Worm (Caenorhabditis elegans) whole organism, L4 larva: ENCODE results near the gene F43G6.16.

Source experiments
- D1046.2 ChIP-seq: fragments of 200-800 bp; sonication (Bioruptor generic); IDR thresholded peaks from 2 replicates; pipeline ENCODE4 v1.3.6; 2022; ENCODE audit warnings: missing genetic modification characterization, missing compliant biosample characterization
- F26F4.8 ChIP-seq: fragments of 200-800 bp; sonication (Bioruptor generic); conservative IDR thresholded peaks from 2 replicates; pipeline ENCODE4 v1.3.6; 2022; ENCODE audit warnings: missing genetic modification characterization, missing compliant biosample characterization
- R02D3.7 ChIP-seq: fragments of 150-350 bp; sonication (generic microtip); optimal IDR thresholded peaks from 3 replicates; lab custom pipeline; 2014; ENCODE audit warnings: missing biosample characterization, missing genetic modification characterization
- T26A8.4 ChIP-seq: fragments of 200-800 bp; sonication (Bioruptor generic); IDR thresholded peaks from 2 replicates; pipeline ENCODE4 v1.3.6; 2022; ENCODE audit warnings: missing genetic modification characterization, missing compliant biosample characterization
- Y75B8A.6 ChIP-seq: fragments of 200-800 bp; sonication (Bioruptor generic); IDR thresholded peaks from 2 replicates; pipeline ENCODE4 v1.3.6; 2022; ENCODE audit warnings: missing genetic modification reagents, missing genetic modification characterization, missing compliant biosample characterization
- ZK337.2 ChIP-seq: fragments of 200-800 bp; sonication (Bioruptor generic); IDR thresholded peaks from 2 replicates; pipeline ENCODE4 v1.3.6; 2022; ENCODE audit warnings: missing genetic modification reagents, missing genetic modification characterization, missing compliant biosample characterization
- ZK546.5 ChIP-seq, 2 experiments: sonication (generic microtip); optimal IDR thresholded peaks; 2 replicates each; lab custom pipeline; 2017; ENCODE audit warnings: missing biosample characterization in 2 of 2, missing genetic modification characterization in 2 of 2
- arid-1 ChIP-seq: fragments of 200-800 bp; sonication (Bioruptor generic); conservative IDR thresholded peaks from 2 replicates; pipeline ENCODE4 v1.3.6; 2022; ENCODE audit warnings: missing genetic modification reagents, missing genetic modification characterization, missing compliant biosample characterization
- ceh-20 ChIP-seq: fragments of 200-800 bp; sonication (Bioruptor generic); IDR thresholded peaks from 2 replicates; pipeline ENCODE4 v1.3.6; 2022; ENCODE audit warnings: missing genetic modification reagents, missing genetic modification characterization, missing compliant biosample characterization
- ceh-32 ChIP-seq: sonication (generic microtip); optimal IDR thresholded peaks from 2 replicates; lab custom pipeline; 2016; ENCODE audit warnings: mild to moderate bottlenecking, missing genetic modification characterization, missing compliant biosample characterization; ENCODE audit not compliant: poor library complexity
- ceh-44 ChIP-seq: fragments of 200-800 bp; sonication (Bioruptor generic); IDR thresholded peaks from 2 replicates; pipeline ENCODE4 v1.3.6; 2022; ENCODE audit warnings: missing genetic modification reagents, missing genetic modification characterization, missing compliant biosample characterization
- ceh-62 ChIP-seq: sonication (generic microtip); optimal IDR thresholded peaks from 2 replicates; lab custom pipeline; 2017; ENCODE audit warnings: missing biosample characterization, missing genetic modification characterization
- ces-1 ChIP-seq: fragments of 150-350 bp; sonication (generic microtip); optimal IDR thresholded peaks from 4 replicates; lab custom pipeline; 2014; ENCODE audit warnings: missing biosample characterization, missing genetic modification reagents, missing genetic modification characterization
- ctbp-1 ChIP-seq: fragments of 200-800 bp; sonication (Bioruptor generic); IDR thresholded peaks from 2 replicates; pipeline ENCODE4 v1.3.6; 2022; ENCODE audit warnings: missing genetic modification reagents, missing genetic modification characterization, missing compliant biosample characterization
- daf-19 ChIP-seq: fragments of 200-800 bp; sonication (Bioruptor generic); conservative IDR thresholded peaks from 2 replicates; pipeline ENCODE4 v1.3.6; 2022; ENCODE audit warnings: missing genetic modification characterization, missing compliant biosample characterization
- dmd-8 ChIP-seq: fragments of 200-800 bp; sonication (Bioruptor generic); IDR thresholded peaks from 2 replicates; pipeline ENCODE4 v1.3.6; 2022; ENCODE audit warnings: missing genetic modification characterization, missing compliant biosample characterization
- dmd-9 ChIP-seq: fragments of 200-800 bp; sonication (Bioruptor generic); IDR thresholded peaks from 2 replicates; pipeline ENCODE4 v1.3.6; 2022; ENCODE audit warnings: missing genetic modification reagents, missing genetic modification characterization, missing compliant biosample characterization
- egl-43 ChIP-seq: fragments of 200-800 bp; sonication (Bioruptor generic); IDR thresholded peaks from 2 replicates; pipeline ENCODE4 v1.3.6; 2022; ENCODE audit warnings: missing genetic modification reagents, missing genetic modification characterization, missing compliant biosample characterization
- fkh-10 ChIP-seq: fragments of 150-350 bp; optimal IDR thresholded peaks from 2 replicates; lab custom pipeline; 2014; ENCODE audit warnings: missing biosample characterization, missing genetic modification reagents, missing genetic modification characterization
- hlh-30 ChIP-seq: sonication (generic microtip); optimal IDR thresholded peaks from 2 replicates; lab custom pipeline; 2017; ENCODE audit warnings: antibody characterized with exemption, mild to moderate bottlenecking, missing genetic modification characterization, missing compliant biosample characterization; ENCODE audit not compliant: insufficient read depth
- hmg-1.1 ChIP-seq: fragments of 200-800 bp; sonication (Bioruptor generic); IDR thresholded peaks from 2 replicates; pipeline ENCODE4 v1.3.6; 2022; ENCODE audit warnings: missing genetic modification reagents, missing genetic modification characterization, missing compliant biosample characterization
- jun-1 ChIP-seq: fragments of 150-350 bp; optimal IDR thresholded peaks from 2 replicates; lab custom pipeline; 2014; ENCODE audit warnings: missing biosample characterization, missing genetic modification reagents, missing genetic modification characterization
- lin-1 ChIP-seq: fragments of 200-800 bp; sonication (Bioruptor generic); IDR thresholded peaks from 2 replicates; pipeline ENCODE4 v1.3.6; 2022; ENCODE audit warnings: missing genetic modification reagents, missing genetic modification characterization, missing compliant biosample characterization
- lin-13 ChIP-seq: fragments of 150-350 bp; optimal IDR thresholded peaks from 2 replicates; lab custom pipeline; 2014; ENCODE audit warnings: missing biosample characterization, missing genetic modification reagents, missing genetic modification characterization
- lsy-2 ChIP-seq, 2 experiments: fragments of 150-350 bp in 1 of 2; sonication (generic microtip) in 1 of 2; optimal IDR thresholded peaks; 2 replicates each; lab custom pipeline; 2014 to 2017; ENCODE audit warnings: missing biosample characterization in 2 of 2, missing genetic modification characterization in 2 of 2
- mdt-29 ChIP-seq: fragments of 200-800 bp; sonication (Bioruptor generic); IDR thresholded peaks from 2 replicates; pipeline ENCODE4 v1.3.6; 2022; ENCODE audit warnings: missing genetic modification reagents, missing genetic modification characterization, missing compliant biosample characterization
- nhr-10 ChIP-seq: fragments of 150-350 bp; optimal IDR thresholded peaks from 2 replicates; lab custom pipeline; 2014; ENCODE audit warnings: missing biosample characterization, missing genetic modification characterization
- nhr-28 ChIP-seq: fragments of 150-350 bp; optimal IDR thresholded peaks from 2 replicates; lab custom pipeline; 2014; ENCODE audit warnings: missing biosample characterization, missing genetic modification characterization
- nhr-42 ChIP-seq: fragments of 200-800 bp; sonication (Bioruptor generic); IDR thresholded peaks from 2 replicates; pipeline ENCODE4 v1.3.6; 2022; ENCODE audit warnings: missing genetic modification characterization, missing compliant biosample characterization
- nhr-48 ChIP-seq: sonication (generic microtip); optimal IDR thresholded peaks from 2 replicates; lab custom pipeline; 2016; ENCODE audit warnings: mild to moderate bottlenecking, missing genetic modification characterization, missing compliant biosample characterization
- nhr-76 ChIP-seq: fragments of 150-350 bp; optimal IDR thresholded peaks from 2 replicates; lab custom pipeline; 2014; ENCODE audit warnings: missing biosample characterization, missing genetic modification characterization
- pha-4 ChIP-seq, 2 experiments: fragments of 150-350 bp in 1 of 2; fragments of 200-800 bp in 1 of 2; sonication (Bioruptor generic) in 1 of 2; IDR thresholded peaks in 1 of 2; optimal IDR thresholded peaks in 1 of 2; 2 replicates each; pipeline versions ENCODE4 v1.3.6 to Lab custom; 2014 to 2022; ENCODE audit warnings: missing genetic modification characterization in 2 of 2, missing genetic modification reagents in 2 of 2, missing biosample characterization in 1 of 2, missing compliant biosample characterization in 1 of 2
- pqm-1 ChIP-seq: sonication (generic microtip); optimal IDR thresholded peaks from 2 replicates; lab custom pipeline; 2017; ENCODE audit warnings: missing biosample characterization, missing genetic modification characterization
- sdz-12 ChIP-seq: fragments of 200-800 bp; sonication (Bioruptor generic); optimal IDR thresholded peaks from 2 replicates; lab custom pipeline; 2018; ENCODE audit warnings: mild to moderate bottlenecking, missing genetic modification characterization, missing compliant biosample characterization
- set-16 ChIP-seq: fragments of 200-800 bp; sonication (Bioruptor generic); IDR thresholded peaks from 2 replicates; pipeline ENCODE4 v1.3.6; 2022; ENCODE audit warnings: missing genetic modification reagents, missing genetic modification characterization, missing compliant biosample characterization
- spr-1 ChIP-seq: sonication (generic microtip); optimal IDR thresholded peaks from 2 replicates; lab custom pipeline; 2016; ENCODE audit warnings: mild to moderate bottlenecking, missing genetic modification characterization, missing compliant biosample characterization
- spr-3 ChIP-seq: fragments of 200-800 bp; sonication (Bioruptor generic); optimal IDR thresholded peaks from 2 replicates; lab custom pipeline; 2018; ENCODE audit warnings: mild to moderate bottlenecking, missing genetic modification characterization, missing compliant biosample characterization
- unc-62 ChIP-seq, 3 experiments: fragments of 150-350 bp in 1 of 3; sonication (generic microtip); optimal IDR thresholded peaks in 2 of 3; peaks in 1 of 3; 1 replicate in 1 of 3; 2 replicates in 2 of 3; lab custom pipeline; 2014 to 2017; ENCODE audit warnings: missing biosample characterization in 3 of 3, missing genetic modification characterization in 3 of 3, missing genetic modification reagents in 3 of 3, missing genotype in 1 of 3
- vab-7 ChIP-seq: fragments of 200-800 bp; sonication (Bioruptor generic); IDR thresholded peaks from 2 replicates; pipeline ENCODE4 v1.3.6; 2022; ENCODE audit warnings: missing genetic modification reagents, missing genetic modification characterization, missing compliant biosample characterization
- zag-1 ChIP-seq: fragments of 150-350 bp; optimal IDR thresholded peaks from 2 replicates; lab custom pipeline; 2014; ENCODE audit warnings: missing biosample characterization, missing genetic modification characterization
- ztf-7 ChIP-seq: fragments of 150-350 bp; optimal IDR thresholded peaks from 2 replicates; lab custom pipeline; 2014; ENCODE audit warnings: missing biosample characterization, missing genetic modification characterization

The F43G6.16 gene

DNA sequence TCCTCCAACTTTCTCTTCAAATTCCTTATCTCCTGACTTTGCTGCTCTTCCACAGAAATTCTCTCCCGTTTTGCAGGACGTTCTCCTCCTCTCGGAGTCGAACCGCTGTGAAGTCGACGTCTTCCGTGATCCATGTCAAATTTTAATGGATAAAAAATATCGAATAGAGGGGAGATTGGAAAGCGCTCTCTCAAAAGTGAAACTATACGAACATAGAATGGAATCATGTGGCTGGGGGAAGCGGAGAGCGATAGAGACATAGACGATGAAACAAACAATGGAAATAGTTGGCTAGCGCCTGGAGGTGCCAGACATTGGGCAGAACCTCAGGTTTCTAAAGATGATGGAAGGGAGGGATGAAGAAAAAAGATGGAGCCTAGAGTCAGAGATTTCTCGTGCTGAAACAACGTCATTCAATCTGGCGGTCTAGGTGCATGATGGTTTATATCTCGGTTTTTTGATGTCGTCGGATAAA lies 31.5 kb upstream of the F43G6.16 start, which contains the start of gene F43G6.8 (continued):
- TF ChIP-seq ceh-44 (GFP tag; lab: Robert Waterston, UW) (no peak), set-16 (no peak; the same call in 1 of the 2 replicates), hlh-30 (tag; lab: Kevin White, UChicago) (peak; percentile 95), nhr-10 (tag; lab: Kevin White, UChicago) (no peak), ces-1 (no peak), egl-43 (no peak), fkh-10 (no peak), arid-1 (no peak), nhr-28 (tag; lab: Kevin White, UChicago) (peak; percentile 53), nhr-42 (GFP tag; lab: Robert Waterston, UW) (no peak), nhr-48 (tag; lab: Kevin White, UChicago) (no peak), zag-1 (no peak), lsy-2 (tag; optimal IDR thresholded peaks at IDR 0.05; lab: Kevin White, UChicago) (no peak), vab-7 (no peak), F26F4.8 (no peak), lin-1 (GFP tag; lab: Robert Waterston, UW) (no peak), spr-3 (no peak), jun-1 (tag; lab: Kevin White, UChicago) (no peak), spr-1 (no peak), mdt-29 (GFP tag; lab: Robert Waterston, UW) (no peak), nhr-76 (no peak), sdz-12 (GFP tag; lab: Kevin White, UChicago) (no peak), dmd-8 (0 out of 2 replicates have a peak, but pooled peaks have one; percentile 18), ctbp-1 (GFP tag; lab: Robert Waterston, UW) (no peak), hmg-1.1 (GFP tag; lab: Robert Waterston, UW) (peak; percentile 64), Y75B8A.6 (GFP tag; lab: Robert Waterston, UW) (no peak), daf-19 (no peak), ZK337.2 (GFP tag; lab: Robert Waterston, UW) (no peak), ceh-62 (tag; lab: Kevin White, UChicago) (no peak), R02D3.7 (tag; lab: Kevin White, UChicago) (no peak), unc-62 (GFP tag; optimal IDR thresholded peaks at IDR 0.05 in 1 of 2; lab: Kevin White, UChicago) (no peak), unc-62 (tag; optimal IDR thresholded peaks at IDR 0.05; lab: Kevin White, UChicago) (no peak), T26A8.4 (GFP tag; lab: Robert Waterston, UW) (no peak), pha-4 (GFP tag; IDR thresholded peaks at IDR 0.05; lab: Robert Waterston, UW) (no peak), pha-4 (tag; optimal IDR thresholded peaks at IDR 0.05; lab: Kevin White, UChicago) (no peak), D1046.2 (GFP tag; lab: Robert Waterston, UW) (no peak), pqm-1 (no peak), ceh-32 (tag; lab: Kevin White, UChicago) (no peak), dmd-9 (GFP tag; lab: Robert Waterston, UW) (no peak)

DNA sequence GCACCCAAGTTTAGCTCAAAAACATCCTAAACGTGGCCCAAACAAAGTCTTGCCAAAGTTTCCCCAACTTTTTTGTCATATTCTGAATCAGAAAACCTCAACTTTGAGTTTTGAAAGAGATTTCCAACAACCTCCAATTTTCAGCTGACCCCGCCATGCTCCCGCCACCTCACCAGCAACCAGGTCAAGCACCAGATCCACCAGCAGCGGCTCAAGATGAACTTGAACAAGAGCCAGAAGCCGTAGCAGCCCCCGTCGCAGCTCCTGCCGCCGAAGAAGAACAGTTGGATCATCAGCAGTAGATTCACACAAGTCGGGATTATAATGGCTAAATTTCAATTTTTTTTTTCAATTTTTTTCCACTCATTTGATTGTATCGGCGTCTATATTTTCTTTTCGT lies 28.8 kb upstream of the F43G6.16 start:
- no peak for TF ChIP-seq ztf-7 (tag; lab: Kevin White, UChicago)
- TF ChIP-seq Y75B8A.6 (GFP tag; lab: Robert Waterston, UW): no peak
- no peak for TF ChIP-seq ceh-20
- TF ChIP-seq lin-13 (GFP tag; lab: Kevin White, UChicago): no peak
- peak; percentile 71 for TF ChIP-seq set-16
- no peak for TF ChIP-seq ZK546.5 (tag; optimal IDR thresholded peaks at IDR 0.05; lab: Kevin White, UChicago)
